Worm (Caenorhabditis elegans): ENCODE results near the gene F52H2.5.

ce11 chrX:2595027-2595756 is 35.3 kb upstream of the F52H2.5 start:
- no peak for TF ChIP-seq ama-1 (optimal IDR thresholded peaks at IDR 0.05)
- no peak for TF ChIP-seq flt-1 (GFP tag; IDR thresholded peaks at IDR 0.05)
- TF ChIP-seq pes-1 (GFP tag; IDR thresholded peaks at IDR 0.05), result no peak
- no peak for TF ChIP-seq B0310.2 (tag; optimal IDR thresholded peaks at IDR 0.05)
- TF ChIP-seq tbx-11 (GFP tag; IDR thresholded peaks at IDR 0.05), result no peak
- TF ChIP-seq tra-4 (tag; optimal IDR thresholded peaks at IDR 0.05), result no peak
- no peak for TF ChIP-seq tbx-37 (GFP tag; conservative IDR thresholded peaks at IDR 0.05)
- no peak for TF ChIP-seq hmg-4 (GFP tag; optimal IDR thresholded peaks at IDR 0.05)
- no peak for TF ChIP-seq aly-1 (tag; optimal IDR thresholded peaks at IDR 0.05)
